Fruit fly (Drosophila melanogaster) whole organism, embryonic: ENCODE results near the gene CG3014.

ENCODE experiments used
- B-H2 ChIP-seq: fragments of 200-800 bp; sonication (Bioruptor generic); optimal IDR thresholded peaks from 2 replicates; lab custom pipeline; 2018; ENCODE audit warnings: missing biosample characterization, mild to moderate bottlenecking, missing genetic modification characterization
- Blimp-1 ChIP-seq: fragments of 200-800 bp; sonication (Bioruptor generic); optimal IDR thresholded peaks from 3 replicates; lab custom pipeline; 2018; ENCODE audit warnings: missing biosample characterization, missing genetic modification characterization, mild to moderate bottlenecking, moderate library complexity, missing genetic modification reagents
- CG10147 ChIP-seq: fragments of 200-800 bp; sonication (Bioruptor generic); optimal IDR thresholded peaks from 2 replicates; lab custom pipeline; 2019; ENCODE audit warnings: missing biosample characterization, mild to moderate bottlenecking, missing genetic modification characterization, moderate library complexity
- CG10543 ChIP-seq: fragments of 200-800 bp; sonication (Bioruptor generic); optimal IDR thresholded peaks from 3 replicates; lab custom pipeline; 2017; ENCODE audit warnings: missing biosample characterization, mild to moderate bottlenecking, missing genetic modification characterization, moderate library complexity
- CG16813 ChIP-seq: fragments of 200-800 bp; sonication (Bioruptor generic); IDR thresholded peaks from 3 replicates; pipeline ENCODE4 v1.3.6; 2022; ENCODE audit warnings: missing biosample characterization, missing genetic modification characterization; ENCODE audit not compliant: partially characterized antibody
- CG17359 ChIP-seq: fragments of 200-800 bp; sonication (Bioruptor generic); optimal IDR thresholded peaks from 3 replicates; lab custom pipeline; 2018; ENCODE audit warnings: missing biosample characterization, mild to moderate bottlenecking, missing genetic modification characterization, moderate library complexity
- CG34376 ChIP-seq: fragments of 200-800 bp; sonication (Bioruptor generic); optimal IDR thresholded peaks from 2 replicates; lab custom pipeline; 2018; ENCODE audit warnings: missing biosample characterization, mild to moderate bottlenecking, missing genetic modification characterization
- CG5180 ChIP-seq: fragments of 200-800 bp; sonication (Bioruptor generic); optimal IDR thresholded peaks from 3 replicates; lab custom pipeline; 2017; ENCODE audit warnings: missing biosample characterization, missing genetic modification characterization, mild to moderate bottlenecking, moderate library complexity, missing genetic modification reagents
- CG7786 ChIP-seq: fragments of 200-800 bp; sonication (Bioruptor generic); optimal IDR thresholded peaks from 2 replicates; lab custom pipeline; 2016; ENCODE audit warnings: missing biosample characterization, missing genetic modification characterization
- CG8765 ChIP-seq: fragments of 200-800 bp; sonication (Bioruptor generic); IDR thresholded peaks from 2 replicates; pipeline ENCODE4 v1.3.6; 2022; ENCODE audit warnings: missing biosample characterization, missing genetic modification characterization
- Fer3 ChIP-seq: fragments of 200-800 bp; sonication (Bioruptor generic); optimal IDR thresholded peaks from 2 replicates; lab custom pipeline; 2018; ENCODE audit warnings: missing biosample characterization, mild to moderate bottlenecking, missing genetic modification characterization, moderate library complexity
- Gug ChIP-seq: fragments of 200-800 bp; sonication (Bioruptor generic); IDR thresholded peaks from 4 replicates; pipeline ENCODE4 v1.3.6; 2022; ENCODE audit warnings: missing biosample characterization, missing genetic modification characterization
- Hey ChIP-seq: fragments of 200-800 bp; sonication (Bioruptor generic); optimal IDR thresholded peaks from 3 replicates; lab custom pipeline; 2018; ENCODE audit warnings: missing biosample characterization, mild to moderate bottlenecking, missing genetic modification characterization
- HmgZ ChIP-seq: fragments of 200-800 bp; sonication (Bioruptor generic); optimal IDR thresholded peaks from 2 replicates; lab custom pipeline; 2018; ENCODE audit warnings: missing biosample characterization, mild to moderate bottlenecking, missing genetic modification characterization
- Hmr ChIP-seq: fragments of 200-800 bp; sonication (Bioruptor generic); optimal IDR thresholded peaks from 3 replicates; lab custom pipeline; 2017; ENCODE audit warnings: mild to moderate bottlenecking, missing biosample characterization, missing genetic modification reagents, missing genetic modification characterization
- Pdp1 ChIP-seq, 2 experiments: fragments of 200-800 bp; sonication (Bioruptor generic); optimal IDR thresholded peaks; 3 replicates each; lab custom pipeline; 2016; ENCODE audit warnings: missing biosample characterization in 2 of 2, missing genetic modification characterization in 2 of 2, mild to moderate bottlenecking in 1 of 2, moderate library complexity in 1 of 2
- ara ChIP-seq: fragments of 200-800 bp; sonication (Bioruptor generic); IDR thresholded peaks from 2 replicates; pipeline ENCODE4 v1.3.6; 2022; ENCODE audit warnings: missing biosample characterization, missing genetic modification characterization
- ato ChIP-seq: fragments of 200-800 bp; sonication (Bioruptor generic); IDR thresholded peaks from 2 replicates; pipeline ENCODE4 v1.3.6; 2022; ENCODE audit warnings: missing biosample characterization, missing genetic modification characterization; ENCODE audit not compliant: partially characterized antibody
- az2 ChIP-seq: fragments of 200-800 bp; sonication (Bioruptor generic); optimal IDR thresholded peaks from 3 replicates; lab custom pipeline; 2016; ENCODE audit warnings: missing biosample characterization, missing genetic modification characterization
- chif ChIP-seq, 2 experiments: fragments of 200-800 bp; sonication (Bioruptor generic); optimal IDR thresholded peaks; 3 replicates each; lab custom pipeline; 2016; ENCODE audit warnings: missing biosample characterization in 2 of 2, missing genetic modification characterization in 2 of 2
- crp ChIP-seq, 2 experiments: fragments of 200-800 bp; sonication (Bioruptor generic); optimal IDR thresholded peaks; 2 replicates in 1 of 2; 3 replicates in 1 of 2; lab custom pipeline; 2017; ENCODE audit warnings: missing biosample characterization in 2 of 2, missing genetic modification characterization in 2 of 2, mild to moderate bottlenecking in 1 of 2, moderate library complexity in 1 of 2
- cwo ChIP-seq: fragments of 200-800 bp; sonication (Bioruptor generic); optimal IDR thresholded peaks from 3 replicates; lab custom pipeline; 2017; ENCODE audit warnings: missing biosample characterization, missing genetic modification characterization, mild to moderate bottlenecking, moderate library complexity, missing genetic modification reagents
- emc ChIP-seq: fragments of 200-800 bp; sonication (Bioruptor generic); optimal IDR thresholded peaks from 2 replicates; lab custom pipeline; 2016; ENCODE audit warnings: missing biosample characterization, missing genetic modification characterization
- eve ChIP-seq, 2 experiments: fragments of >200 bp; optimal IDR thresholded peaks; 2 replicates each; lab custom pipeline; 2017; ENCODE audit warnings: missing biosample characterization in 2 of 2, missing genetic modification characterization in 2 of 2
- exex ChIP-seq: fragments of 200-800 bp; sonication (Bioruptor generic); optimal IDR thresholded peaks from 4 replicates; lab custom pipeline; 2018; ENCODE audit warnings: missing biosample characterization, mild to moderate bottlenecking, missing genetic modification characterization, moderate library complexity
- grn ChIP-seq: fragments of 200-800 bp; sonication (Bioruptor generic); optimal IDR thresholded peaks from 3 replicates; lab custom pipeline; 2017; ENCODE audit warnings: missing biosample characterization, missing genetic modification characterization
- klu ChIP-seq: fragments of 200-800 bp; sonication (Bioruptor generic); IDR thresholded peaks from 2 replicates; pipeline ENCODE4 v1.3.6; 2022; ENCODE audit warnings: missing biosample characterization, missing genetic modification characterization
- lab ChIP-seq: fragments of 200-800 bp; sonication (Bioruptor generic); optimal IDR thresholded peaks from 3 replicates; lab custom pipeline; 2017; ENCODE audit warnings: missing biosample characterization, missing genetic modification characterization, mild to moderate bottlenecking, moderate library complexity, missing genetic modification reagents
- mirr ChIP-seq: fragments of 200-800 bp; sonication (Bioruptor generic); optimal IDR thresholded peaks from 3 replicates; lab custom pipeline; 2018; ENCODE audit warnings: missing biosample characterization, mild to moderate bottlenecking, missing genetic modification characterization
- rib ChIP-seq: fragments of 200-800 bp; sonication (Bioruptor generic); IDR thresholded peaks from 2 replicates; pipeline ENCODE4 v1.3.6; 2022; ENCODE audit warnings: missing biosample characterization, missing genetic modification characterization
- salm ChIP-seq: fragments of 200-800 bp; sonication (Bioruptor generic); optimal IDR thresholded peaks from 2 replicates; lab custom pipeline; 2018; ENCODE audit warnings: missing biosample characterization, mild to moderate bottlenecking, missing genetic modification characterization
- sd ChIP-seq: fragments of 200-800 bp; sonication (Bioruptor generic); optimal IDR thresholded peaks from 3 replicates; lab custom pipeline; 2018; ENCODE audit warnings: missing biosample characterization, mild to moderate bottlenecking, missing genetic modification characterization, moderate library complexity
- stc ChIP-seq: fragments of 200-800 bp; sonication (Bioruptor generic); IDR thresholded peaks from 2 replicates; pipeline ENCODE4 v1.3.6; 2022; ENCODE audit warnings: missing biosample characterization, missing genetic modification characterization
- stwl ChIP-seq: fragments of 200-800 bp; sonication (Bioruptor generic); optimal IDR thresholded peaks from 3 replicates; lab custom pipeline; 2018; ENCODE audit warnings: missing biosample characterization, mild to moderate bottlenecking, missing genetic modification characterization, moderate library complexity
- sug ChIP-seq: fragments of 200-800 bp; optimal IDR thresholded peaks from 2 replicates; lab custom pipeline; 2019; ENCODE audit warnings: missing biosample characterization, mild to moderate bottlenecking, missing genetic modification characterization, moderate library complexity
- tio ChIP-seq: fragments of 200-800 bp; sonication (Bioruptor generic); optimal IDR thresholded peaks from 2 replicates; lab custom pipeline; 2017; ENCODE audit warnings: missing biosample characterization, missing genetic modification characterization, inconsistent platforms
- z ChIP-seq: fragments of 200-800 bp; sonication (Bioruptor generic); IDR thresholded peaks from 3 replicates; pipeline ENCODE4 v1.3.6; 2022; ENCODE audit warnings: missing biosample characterization, missing genetic modification characterization

Gene CG3014

DNA sequence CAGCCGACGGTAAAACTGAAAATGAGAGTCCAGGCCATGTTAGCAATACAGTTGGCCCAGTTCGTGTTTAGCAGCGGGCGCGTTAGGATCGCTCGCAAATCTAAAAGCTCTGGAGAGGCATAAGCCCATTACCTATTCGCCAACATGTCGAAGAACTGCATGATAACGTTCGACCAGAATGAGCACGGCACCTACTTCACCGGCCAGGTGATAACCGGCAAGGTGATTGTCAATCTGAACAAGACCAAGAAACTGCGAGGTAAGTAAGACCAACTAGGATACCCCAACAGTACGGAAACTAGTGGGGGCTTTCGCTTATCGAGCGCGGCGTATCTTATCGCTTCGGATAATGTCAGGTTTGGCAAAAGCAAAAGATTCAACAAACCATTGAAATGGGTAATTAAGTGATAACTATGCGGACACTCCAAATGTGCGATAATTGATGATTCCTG is 12.0 kb downstream of the CG3014 start, which contains the start of gene CG10086 (continued):
- TF ChIP-seq CG8765 = no peak
- TF ChIP-seq Blimp-1 (GFP tag; lab: Kevin White, UChicago) = no peak
- no peak for TF ChIP-seq sd (tag; lab: Kevin White, UChicago)
- TF ChIP-seq CG7786 (GFP tag; lab: Kevin White, UChicago) = no peak
- no peak for TF ChIP-seq ara (GFP tag; lab: Robert Waterston, UW)
- peak; percentile 51 for TF ChIP-seq HmgZ (tag; lab: Kevin White, UChicago)
- peak; percentile 83 for TF ChIP-seq mirr
- no peak for TF ChIP-seq Gug (GFP tag; lab: Robert Waterston, UW)
- no peak for TF ChIP-seq stwl (tag; lab: Kevin White, UChicago)
- no peak for TF ChIP-seq Fer3 (tag; lab: Kevin White, UChicago)
- TF ChIP-seq CG10147 (GFP tag; lab: Kevin White, UChicago) = no peak
- TF ChIP-seq ato (GFP tag; lab: Robert Waterston, UW) = no peak
- no peak for TF ChIP-seq salm (tag; lab: Kevin White, UChicago)
- TF ChIP-seq B-H2 (GFP tag; lab: Kevin White, UChicago) = no peak
- no peak for TF ChIP-seq chif (GFP tag; optimal IDR thresholded peaks at IDR 0.05; lab: Kevin White, UChicago)
- peak; percentile 32 for TF ChIP-seq CG10543
- TF ChIP-seq, all 482 proteins: peak for 18

DNA sequence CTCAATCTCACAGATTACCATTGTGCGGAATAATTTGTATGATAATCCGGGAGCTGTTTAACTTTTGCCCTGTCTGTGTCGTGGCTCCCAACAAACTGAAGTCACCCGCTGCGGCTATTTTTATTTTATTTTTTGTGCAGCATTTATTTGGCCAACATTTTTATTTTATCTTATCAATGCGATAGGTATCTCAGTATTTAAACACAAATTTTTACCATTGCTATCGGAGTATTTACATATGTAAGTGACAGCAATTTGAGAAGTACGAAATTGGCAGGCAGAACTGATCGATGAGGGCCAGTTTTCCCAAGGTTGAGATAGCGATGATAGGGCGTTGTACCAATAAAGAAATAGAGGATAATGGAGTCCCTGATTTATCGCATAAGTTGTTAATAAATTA is 12.5 kb downstream of the CG3014 start, which contains the start of gene CG18746:
Gene CG18746, minus strand, starts transcription at position 101 of the 400 bp plus-strand sequence.
- TF ChIP-seq sd (tag; lab: Kevin White, UChicago) = peak; percentile 36
- no peak for TF ChIP-seq stc (GFP tag; lab: Robert Waterston, UW)
- peak; percentile 7 for TF ChIP-seq mirr
- TF ChIP-seq lab (GFP tag; lab: Kevin White, UChicago) = peak; percentile 9
- TF ChIP-seq klu = no peak
- peak in 1 of 2 experiments; percentile 8 for TF ChIP-seq eve (GFP tag; optimal IDR thresholded peaks at IDR 0.05; lab: Kevin White, UChicago)

DNA sequence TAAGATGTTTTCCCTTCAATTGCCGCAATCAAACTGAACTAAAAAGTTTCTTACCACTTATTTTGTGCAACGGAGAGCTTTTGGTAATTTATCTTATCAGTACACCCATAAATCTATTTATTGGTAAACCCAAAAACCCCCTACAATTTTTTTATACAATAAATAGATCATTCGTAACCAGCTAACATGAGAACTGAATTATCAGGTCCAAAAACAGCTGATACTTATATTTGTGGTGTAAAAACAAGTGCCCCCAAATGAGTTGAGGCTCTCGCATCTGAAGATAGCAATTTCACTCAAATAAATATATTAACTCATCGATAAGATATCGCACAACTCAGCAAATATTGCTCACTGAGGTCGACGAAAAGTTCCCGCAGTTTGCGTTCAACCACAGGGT is 14.7 kb downstream of the CG3014 start, which contains the start of gene CG18748:
Gene CG18748, minus strand, starts transcription at position 25 of the 400 bp plus-strand sequence.
- TF ChIP-seq crp (GFP tag; optimal IDR thresholded peaks at IDR 0.05; lab: Kevin White, UChicago) (peak in 1 of 2 experiments; percentile 12), Hmr (GFP tag; lab: Kevin White, UChicago) (no peak), CG16813 (GFP tag; lab: Robert Waterston, UW) (no peak), az2 (GFP tag; lab: Kevin White, UChicago) (no peak), tio (GFP tag; lab: Kevin White, UChicago) (no peak), exex (tag; lab: Kevin White, UChicago) (peak; percentile 87), emc (no peak), rib (GFP tag; lab: Robert Waterston, UW) (no peak), sd (tag; lab: Kevin White, UChicago) (peak; percentile 16), CG17359 (tag; lab: Kevin White, UChicago) (no peak), mirr (peak; percentile 59), CG5180 (peak; percentile 19), grn (GFP tag; lab: Kevin White, UChicago) (peak; percentile 24), Pdp1 (GFP tag; optimal IDR thresholded peaks at IDR 0.05; lab: Kevin White, UChicago) (peak in 1 of 2 experiments; percentile 22), Hey (tag; lab: Kevin White, UChicago) (peak; percentile 5), cwo (no peak), sug (tag; lab: Kevin White, UChicago) (peak; percentile 92), CG34376 (GFP tag; lab: Kevin White, UChicago) (peak; percentile 59), z (GFP tag; lab: Robert Waterston, UW) (peak; percentile 72; the same call in 1 of the 3 replicates)
